Fruit fly (Drosophila melanogaster) whole organism, embryonic: Measurements from ENCODE around the gene CG14024.

ENCODE experiments used
- CG10147 ChIP-seq: fragments of 200-800 bp; sonication (Bioruptor generic); optimal IDR thresholded peaks from 2 replicates; lab custom pipeline; 2019; ENCODE audit warnings: missing biosample characterization, mild to moderate bottlenecking, missing genetic modification characterization, moderate library complexity
- CG10209 ChIP-seq: fragments of 200-800 bp; sonication (Bioruptor generic); optimal IDR thresholded peaks from 3 replicates; lab custom pipeline; 2017; ENCODE audit warnings: missing biosample characterization, mild to moderate bottlenecking, missing genetic modification characterization, missing genetic modification reagents
- CG10979 ChIP-seq: fragments of 200-800 bp; sonication (Bioruptor generic); optimal IDR thresholded peaks from 2 replicates; lab custom pipeline; 2018; ENCODE audit warnings: missing biosample characterization, mild to moderate bottlenecking, missing genetic modification characterization, moderate library complexity
- CG11695 ChIP-seq: fragments of 200-800 bp; sonication (Bioruptor generic); IDR thresholded peaks from 3 replicates; pipeline ENCODE4 v1.3.6; 2022; ENCODE audit warnings: missing biosample characterization, missing genetic modification characterization
- CG11723 ChIP-seq: fragments of 200-800 bp; sonication (Bioruptor generic); optimal IDR thresholded peaks from 2 replicates; lab custom pipeline; 2017; ENCODE audit warnings: missing biosample characterization, mild to moderate bottlenecking, missing genetic modification characterization
- CG13775 ChIP-seq: fragments of 200-800 bp; sonication (Bioruptor generic); optimal IDR thresholded peaks from 3 replicates; lab custom pipeline; 2017; ENCODE audit warnings: missing biosample characterization, mild to moderate bottlenecking, missing genetic modification characterization
- CG14014 ChIP-seq: fragments of 200-800 bp; sonication (Bioruptor generic); IDR thresholded peaks from 2 replicates; pipeline ENCODE4 v1.3.6; 2022; ENCODE audit warnings: missing biosample characterization, missing genetic modification characterization
- CG14860 ChIP-seq: fragments of 200-800 bp; sonication (Bioruptor generic); IDR thresholded peaks from 3 replicates; pipeline ENCODE4 v1.3.6; 2022; ENCODE audit warnings: missing biosample characterization, missing genetic modification characterization; ENCODE audit not compliant: partially characterized antibody
- CG16813 ChIP-seq: fragments of 200-800 bp; sonication (Bioruptor generic); IDR thresholded peaks from 3 replicates; pipeline ENCODE4 v1.3.6; 2022; ENCODE audit warnings: missing biosample characterization, missing genetic modification characterization; ENCODE audit not compliant: partially characterized antibody
- CG2120 ChIP-seq: fragments of 200-800 bp; sonication (Bioruptor generic); optimal IDR thresholded peaks from 3 replicates; lab custom pipeline; 2016; ENCODE audit warnings: missing biosample characterization, missing genetic modification characterization
- CG2678 ChIP-seq: fragments of 200-800 bp; sonication (Bioruptor generic); optimal IDR thresholded peaks from 3 replicates; lab custom pipeline; 2019; ENCODE audit warnings: missing biosample characterization, mild to moderate bottlenecking, missing genetic modification characterization, moderate library complexity
- CG33557 ChIP-seq: fragments of 200-800 bp; sonication (Bioruptor generic); optimal IDR thresholded peaks from 2 replicates; lab custom pipeline; 2019; ENCODE audit warnings: missing biosample characterization, mild to moderate bottlenecking, missing genetic modification characterization, moderate library complexity
- CG6654 ChIP-seq: fragments of 200-800 bp; sonication (Bioruptor generic); optimal IDR thresholded peaks from 2 replicates; lab custom pipeline; 2017; ENCODE audit warnings: missing biosample characterization, mild to moderate bottlenecking, missing genetic modification characterization
- CG6689 ChIP-seq: fragments of 200-800 bp; sonication (Bioruptor generic); IDR thresholded peaks from 2 replicates; pipeline ENCODE4 v1.3.6; 2022; ENCODE audit warnings: missing biosample characterization, missing genetic modification characterization
- CG7271 ChIP-seq: fragments of 200-800 bp; sonication (Bioruptor generic); optimal IDR thresholded peaks from 2 replicates; lab custom pipeline; 2018; ENCODE audit warnings: missing biosample characterization, mild to moderate bottlenecking, missing genetic modification characterization, moderate library complexity
- CG7839 ChIP-seq: fragments of 200-800 bp; sonication (Bioruptor generic); optimal IDR thresholded peaks from 3 replicates; lab custom pipeline; 2018; ENCODE audit warnings: missing biosample characterization, mild to moderate bottlenecking, missing genetic modification characterization, moderate library complexity
- CTCF ChIP-seq: fragments of 200-800 bp; sonication (Bioruptor generic); optimal IDR thresholded peaks from 2 replicates; lab custom pipeline; 2017; ENCODE audit warnings: missing biosample characterization, mild to moderate bottlenecking, missing genetic modification characterization, moderate library complexity
- Deaf1 ChIP-seq: fragments of 200-800 bp; optimal IDR thresholded peaks from 3 replicates; lab custom pipeline; 2019; ENCODE audit warnings: missing biosample characterization, mild to moderate bottlenecking, missing genetic modification characterization, moderate library complexity
- Dll ChIP-seq: fragments of 200-800 bp; sonication (Bioruptor generic); IDR thresholded peaks from 4 replicates; pipeline ENCODE4 v1.3.6; 2022; ENCODE audit warnings: missing biosample characterization, missing genetic modification characterization; ENCODE audit not compliant: partially characterized antibody
- H15 ChIP-seq: fragments of 200-800 bp; sonication (Bioruptor generic); IDR thresholded peaks from 3 replicates; pipeline ENCODE4 v1.3.6; 2022; ENCODE audit warnings: missing biosample characterization, missing genetic modification characterization
- HLHmδ ChIP-seq: fragments of 200-800 bp; sonication (Bioruptor generic); optimal IDR thresholded peaks from 2 replicates; lab custom pipeline; 2018; ENCODE audit warnings: missing biosample characterization, mild to moderate bottlenecking, missing genetic modification characterization, moderate library complexity
- HmgZ ChIP-seq: fragments of 200-800 bp; sonication (Bioruptor generic); optimal IDR thresholded peaks from 2 replicates; lab custom pipeline; 2018; ENCODE audit warnings: missing biosample characterization, mild to moderate bottlenecking, missing genetic modification characterization
- Jarid2 ChIP-seq: fragments of 200-800 bp; sonication (Bioruptor generic); optimal IDR thresholded peaks from 3 replicates; lab custom pipeline; 2017; ENCODE audit warnings: mild to moderate bottlenecking, missing biosample characterization, missing genetic modification reagents, missing genetic modification characterization
- Opbp ChIP-seq: fragments of 200-800 bp; sonication (Bioruptor generic); IDR thresholded peaks from 3 replicates; pipeline ENCODE4 v1.3.6; 2022; ENCODE audit warnings: missing biosample characterization, missing genetic modification characterization; ENCODE audit not compliant: partially characterized antibody
- Ptx1 ChIP-seq: fragments of 200-800 bp; sonication (Bioruptor generic); IDR thresholded peaks from 2 replicates; pipeline ENCODE4 v1.3.6; 2022; ENCODE audit warnings: missing biosample characterization, missing genetic modification characterization
- Side ChIP-seq: fragments of 200-800 bp; sonication (Bioruptor generic); optimal IDR thresholded peaks from 2 replicates; lab custom pipeline; 2016; ENCODE audit warnings: missing biosample characterization, missing genetic modification characterization
- Ssrp ChIP-seq: fragments of 200-800 bp; sonication (Bioruptor generic); optimal IDR thresholded peaks from 2 replicates; lab custom pipeline; 2018; ENCODE audit warnings: missing biosample characterization, mild to moderate bottlenecking, missing genetic modification characterization, moderate library complexity
- Xrp1 ChIP-seq: fragments of 200-800 bp; sonication (Bioruptor generic); IDR thresholded peaks from 2 replicates; pipeline ENCODE4 v1.3.6; 2022; ENCODE audit warnings: missing biosample characterization, missing genetic modification characterization
- ac ChIP-seq: fragments of 200-800 bp; sonication (Bioruptor generic); optimal IDR thresholded peaks from 3 replicates; lab custom pipeline; 2017; ENCODE audit warnings: missing biosample characterization, mild to moderate bottlenecking, missing genetic modification characterization
- bsh ChIP-seq, 2 experiments: fragments of 200-800 bp; sonication (Bioruptor generic); optimal IDR thresholded peaks; 2 replicates each; lab custom pipeline; 2017 to 2018; ENCODE audit warnings: mild to moderate bottlenecking in 2 of 2, missing biosample characterization in 2 of 2, missing genetic modification characterization in 2 of 2, moderate library complexity in 1 of 2
- btn ChIP-seq: fragments of 200-800 bp; sonication (Bioruptor generic); optimal IDR thresholded peaks from 2 replicates; lab custom pipeline; 2016; ENCODE audit warnings: missing biosample characterization, missing genetic modification characterization
- caup ChIP-seq: fragments of 200-800 bp; sonication (Bioruptor generic); optimal IDR thresholded peaks from 3 replicates; lab custom pipeline; 2017; ENCODE audit warnings: missing biosample characterization, mild to moderate bottlenecking, missing genetic modification characterization, moderate library complexity; ENCODE audit not compliant: severe bottlenecking
- ci ChIP-seq: fragments of 200-800 bp; sonication (Bioruptor generic); IDR thresholded peaks from 3 replicates; pipeline ENCODE4 v1.3.6; 2022; ENCODE audit warnings: missing biosample characterization, missing genetic modification characterization
- corto ChIP-seq: fragments of 200-800 bp; sonication (Bioruptor generic); optimal IDR thresholded peaks from 2 replicates; lab custom pipeline; 2016; ENCODE audit warnings: missing biosample characterization, mild to moderate bottlenecking, missing genetic modification characterization, moderate library complexity
- da ChIP-seq: fragments of 200-800 bp; sonication (Bioruptor generic); optimal IDR thresholded peaks from 2 replicates; lab custom pipeline; 2016; ENCODE audit warnings: missing biosample characterization, missing genetic modification characterization
- dan ChIP-seq: fragments of 200-800 bp; sonication (Bioruptor generic); IDR thresholded peaks from 2 replicates; pipeline ENCODE4 v1.3.6; 2022; ENCODE audit warnings: missing biosample characterization, missing genetic modification characterization
- emc ChIP-seq: fragments of 200-800 bp; sonication (Bioruptor generic); optimal IDR thresholded peaks from 2 replicates; lab custom pipeline; 2016; ENCODE audit warnings: missing biosample characterization, missing genetic modification characterization
- ems ChIP-seq: fragments of 200-800 bp; sonication (Bioruptor generic); optimal IDR thresholded peaks from 3 replicates; lab custom pipeline; 2016; ENCODE audit warnings: missing biosample characterization, missing genetic modification characterization
- fd3F ChIP-seq: fragments of 200-800 bp; sonication (Bioruptor generic); optimal IDR thresholded peaks from 2 replicates; lab custom pipeline; 2018; ENCODE audit warnings: missing biosample characterization, mild to moderate bottlenecking, missing genetic modification characterization, moderate library complexity
- fd96Cb ChIP-seq: fragments of 200-800 bp; sonication (Bioruptor generic); optimal IDR thresholded peaks from 2 replicates; lab custom pipeline; 2018; ENCODE audit warnings: missing biosample characterization, mild to moderate bottlenecking, missing genetic modification characterization, moderate library complexity
- fu2 ChIP-seq: fragments of 200-800 bp; sonication (Bioruptor generic); optimal IDR thresholded peaks from 2 replicates; lab custom pipeline; 2016; ENCODE audit warnings: missing biosample characterization, missing genetic modification characterization
- grn ChIP-seq: fragments of 200-800 bp; sonication (Bioruptor generic); optimal IDR thresholded peaks from 3 replicates; lab custom pipeline; 2017; ENCODE audit warnings: missing biosample characterization, missing genetic modification characterization
- h ChIP-seq: fragments of >200 bp; optimal IDR thresholded peaks from 2 replicates; lab custom pipeline; 2017
- jing ChIP-seq: fragments of 200-800 bp; sonication (Bioruptor generic); optimal IDR thresholded peaks from 2 replicates; lab custom pipeline; 2018; ENCODE audit warnings: missing biosample characterization, mild to moderate bottlenecking, missing genetic modification characterization
- nom ChIP-seq: fragments of 200-800 bp; sonication (Bioruptor generic); optimal IDR thresholded peaks from 2 replicates; lab custom pipeline; 2017; ENCODE audit warnings: missing biosample characterization, missing genetic modification characterization, mild to moderate bottlenecking, moderate library complexity, missing genetic modification reagents
- onecut ChIP-seq: fragments of 200-800 bp; sonication (Bioruptor generic); IDR thresholded peaks from 2 replicates; pipeline ENCODE4 v1.3.6; 2022; ENCODE audit warnings: missing biosample characterization, missing genetic modification characterization
- phol ChIP-seq: fragments of 200-800 bp; sonication (Bioruptor generic); optimal IDR thresholded peaks from 3 replicates; lab custom pipeline; 2018; ENCODE audit warnings: missing biosample characterization, mild to moderate bottlenecking, missing genetic modification characterization, moderate library complexity
- prd ChIP-seq, 3 experiments: fragments of >200 bp in 2 of 3; fragments of 200-800 bp in 1 of 3; sonication (Bioruptor generic) in 1 of 3; optimal IDR thresholded peaks in 2 of 3; IDR thresholded peaks in 1 of 3; 2 replicates in 2 of 3; 3 replicates in 1 of 3; pipeline versions ENCODE4 v1.3.6 to Lab custom; 2017 to 2022; ENCODE audit warnings: missing biosample characterization in 1 of 3, missing genetic modification characterization in 1 of 3
- psq ChIP-seq: fragments of 200-800 bp; sonication (Bioruptor generic); optimal IDR thresholded peaks from 2 replicates; lab custom pipeline; 2017; ENCODE audit warnings: missing biosample characterization, missing genetic modification characterization
- tio ChIP-seq: fragments of 200-800 bp; sonication (Bioruptor generic); optimal IDR thresholded peaks from 2 replicates; lab custom pipeline; 2017; ENCODE audit warnings: missing biosample characterization, missing genetic modification characterization, inconsistent platforms
- tup ChIP-seq: fragments of 200-800 bp; sonication (Bioruptor generic); optimal IDR thresholded peaks from 2 replicates; lab custom pipeline; 2016; ENCODE audit warnings: missing biosample characterization, mild to moderate bottlenecking, missing genetic modification characterization, moderate library complexity

Gene CG14024

DNA sequence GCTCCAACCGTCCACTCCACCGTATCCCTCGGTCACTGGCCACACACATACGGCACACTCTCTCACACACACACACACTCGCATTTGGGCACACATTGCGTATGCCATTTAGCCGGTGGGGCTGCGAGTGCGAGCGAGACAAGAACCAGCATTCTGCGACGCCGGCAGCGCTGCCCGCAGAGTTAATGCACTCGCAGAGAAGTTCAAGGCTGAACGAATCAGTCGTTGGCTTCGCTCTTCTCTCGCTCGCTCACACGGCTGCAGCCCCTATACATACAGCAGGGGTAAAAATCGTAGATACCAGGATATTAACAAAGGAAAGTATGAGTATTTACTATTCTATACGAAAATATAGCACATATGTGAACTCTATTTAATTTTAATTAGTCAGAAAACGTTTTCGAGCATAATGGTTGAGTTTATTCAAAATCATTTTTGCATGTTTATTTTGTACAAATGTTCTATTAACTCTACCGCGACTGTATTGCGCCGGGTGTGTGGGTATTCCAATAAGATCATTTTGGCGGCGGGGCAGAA is 21.6 kb downstream of the CG14024 start (continued):
- peak; percentile 68 for TF ChIP-seq tio (GFP tag; lab: Kevin White, UChicago)
- peak; percentile 35 for TF ChIP-seq HLHmδ (GFP tag; lab: Kevin White, UChicago)
- peak; percentile 78 for TF ChIP-seq CG11695 (GFP tag; lab: Robert Waterston, UW)
- no peak for TF ChIP-seq h (lab: Kevin White, UChicago)
- TF ChIP-seq Jarid2 = no peak
- TF ChIP-seq Opbp (GFP tag; lab: Robert Waterston, UW) = no peak
- TF ChIP-seq CG2120 (GFP tag; lab: Kevin White, UChicago) = peak; percentile 29
- peak; percentile 50 for TF ChIP-seq HmgZ (tag; lab: Kevin White, UChicago)
- peak; percentile 62 for TF ChIP-seq CG11723 (GFP tag; lab: Kevin White, UChicago)
- TF ChIP-seq CG14014 = peak; percentile 50; the same call in 1 of the 2 replicates
- peak; percentile 78 for TF ChIP-seq ci (GFP tag; lab: Robert Waterston, UW)
- TF ChIP-seq fu2 (GFP tag; lab: Kevin White, UChicago) = peak; percentile 35
- TF ChIP-seq H15 (GFP tag; lab: Robert Waterston, UW) = peak; percentile 58; the same call in 1 of the 3 replicates
- TF ChIP-seq CG6689 (GFP tag; lab: Robert Waterston, UW) = peak; percentile 81
- TF ChIP-seq Side = peak; percentile 62
- no peak for TF ChIP-seq emc (GFP tag; lab: Kevin White, UChicago)
- peak; percentile 67 for TF ChIP-seq onecut
- no peak for TF ChIP-seq da (GFP tag; lab: Kevin White, UChicago)
- TF ChIP-seq prd (optimal IDR thresholded peaks at IDR 0.05; lab: Kevin White, UChicago) = no peak
- TF ChIP-seq prd (GFP tag; IDR thresholded peaks at IDR 0.05; lab: Robert Waterston, UW) = peak; percentile 81
- TF ChIP-seq CG7271 (tag; lab: Kevin White, UChicago) = no peak
- TF ChIP-seq grn (GFP tag; lab: Kevin White, UChicago) = no peak
- TF ChIP-seq dan (GFP tag; lab: Robert Waterston, UW) = no peak
- TF ChIP-seq Deaf1 = peak; percentile 46
- TF ChIP-seq CG14860 (GFP tag; lab: Robert Waterston, UW) = no peak
- TF ChIP-seq caup (GFP tag; lab: Kevin White, UChicago) = peak; percentile 16
- peak; percentile 46 for TF ChIP-seq ems (GFP tag; lab: Kevin White, UChicago)
- TF ChIP-seq CG16813 = no peak
- TF ChIP-seq Dll (GFP tag; lab: Robert Waterston, UW) = no peak
- TF ChIP-seq ac (GFP tag; lab: Kevin White, UChicago) = peak; percentile 77
- peak; percentile 64 for TF ChIP-seq CG10209 (GFP tag; lab: Kevin White, UChicago)
- no peak for TF ChIP-seq fd3F (GFP tag; lab: Kevin White, UChicago)
- no peak for TF ChIP-seq tup (GFP tag; lab: Kevin White, UChicago)
- TF ChIP-seq CG10979 (tag; lab: Kevin White, UChicago) = peak; percentile 91
- peak; percentile 83 for TF ChIP-seq CG33557 (GFP tag; lab: Kevin White, UChicago)

DNA sequence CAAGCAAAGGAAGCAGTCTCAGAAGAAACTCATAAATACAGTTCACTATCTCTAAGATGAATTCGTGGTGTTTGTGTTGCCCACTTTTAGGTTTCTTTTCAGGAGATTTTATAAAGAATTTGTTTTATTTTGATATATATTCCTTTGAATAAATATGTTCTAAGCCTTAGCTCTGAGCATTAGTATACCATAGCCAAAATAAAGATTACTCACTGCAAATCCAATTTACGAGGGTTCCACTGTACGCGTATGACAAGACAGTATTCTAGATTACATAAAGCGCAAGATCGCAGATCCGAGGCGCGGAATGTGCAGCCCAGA is 22.1 kb downstream of the CG14024 start:
- TF ChIP-seq emc (GFP tag; lab: Kevin White, UChicago) = no peak
- peak; percentile 87 for TF ChIP-seq nom
- no peak for TF ChIP-seq psq (GFP tag; lab: Kevin White, UChicago)
- TF ChIP-seq CG10147 (GFP tag; lab: Kevin White, UChicago) = no peak
- TF ChIP-seq fd96Cb (tag; lab: Kevin White, UChicago) = peak; percentile 3
- TF ChIP-seq CG6654 = no peak
- TF ChIP-seq phol (tag; lab: Kevin White, UChicago) = peak; percentile 14
- TF ChIP-seq bsh (GFP tag; optimal IDR thresholded peaks at IDR 0.05; lab: Kevin White, UChicago) = peak; percentile 34 to 52
- TF ChIP-seq CG13775 (GFP tag; lab: Kevin White, UChicago) = no peak
- TF ChIP-seq CTCF (GFP tag; lab: Kevin White, UChicago) = no peak
- TF ChIP-seq jing = no peak
- TF ChIP-seq btn = no peak
- TF ChIP-seq Ptx1 (GFP tag; lab: Robert Waterston, UW) = 0 out of 2 replicates have a peak, but pooled peaks have one; percentile 8
- TF ChIP-seq corto (GFP tag; lab: Kevin White, UChicago) = peak; percentile 95
- peak; percentile 1 for TF ChIP-seq CG7839
- peak; percentile 30; the same call in 1 of the 2 replicates for TF ChIP-seq Xrp1 (GFP tag; lab: Robert Waterston, UW)
- TF ChIP-seq CG2678 (tag; lab: Kevin White, UChicago) = peak; percentile 6
- TF ChIP-seq Ssrp (tag; lab: Kevin White, UChicago) = peak; percentile 24
